Worm (Caenorhabditis elegans) whole organism, midembryonic: ENCODE measurements around the gene zip-3.

Experiments
- T22C8.4 ChIP-seq: fragments of 200-800 bp; sonication (Bioruptor generic); IDR thresholded peaks from 2 replicates; pipeline ENCODE4 v1.3.6; 2022; ENCODE audit warnings: missing genetic modification characterization, missing compliant biosample characterization
- cog-1 ChIP-seq: sonication (generic microtip); optimal IDR thresholded peaks from 2 replicates; lab custom pipeline; 2016; ENCODE audit warnings: missing genetic modification characterization, missing compliant biosample characterization
- flt-1 ChIP-seq: fragments of 200-800 bp; sonication (Bioruptor generic); IDR thresholded peaks from 2 replicates; pipeline ENCODE4 v1.3.6; 2022; ENCODE audit warnings: missing genetic modification characterization, missing compliant biosample characterization
- klf-2 ChIP-seq: fragments of 200-800 bp; sonication (Bioruptor generic); conservative IDR thresholded peaks from 2 replicates; pipeline ENCODE4 v1.3.6; 2022; ENCODE audit warnings: missing genetic modification reagents, missing genetic modification characterization, missing compliant biosample characterization
- med-1 ChIP-seq: sonication (generic microtip); optimal IDR thresholded peaks from 2 replicates; lab custom pipeline; 2017; ENCODE audit warnings: missing genetic modification characterization, mild to moderate bottlenecking, missing compliant biosample characterization, antibody characterized with exemption, missing genetic modification reagents; ENCODE audit not compliant: insufficient read depth
- ref-1 ChIP-seq: fragments of 200-800 bp; sonication (Bioruptor generic); conservative IDR thresholded peaks from 2 replicates; pipeline ENCODE4 v1.3.6; 2022; ENCODE audit warnings: missing genetic modification reagents, missing genetic modification characterization, missing compliant biosample characterization
- tab-1 ChIP-seq: fragments of 200-800 bp; sonication (Bioruptor generic); IDR thresholded peaks from 2 replicates; pipeline ENCODE4 v1.3.6; 2022; ENCODE audit warnings: missing genetic modification characterization, missing compliant biosample characterization
- ztf-23 ChIP-seq: fragments of 200-800 bp; sonication (Bioruptor generic); IDR thresholded peaks from 2 replicates; pipeline ENCODE4 v1.3.6; 2022; ENCODE audit warnings: missing genetic modification reagents, missing genetic modification characterization, missing compliant biosample characterization
- ztf-29 ChIP-seq: fragments of 200-800 bp; sonication (Bioruptor generic); IDR thresholded peaks from 2 replicates; pipeline ENCODE4 v1.3.6; 2022; ENCODE audit warnings: missing genetic modification reagents, missing genetic modification characterization, missing compliant biosample characterization

zip-3 gene

DNA sequence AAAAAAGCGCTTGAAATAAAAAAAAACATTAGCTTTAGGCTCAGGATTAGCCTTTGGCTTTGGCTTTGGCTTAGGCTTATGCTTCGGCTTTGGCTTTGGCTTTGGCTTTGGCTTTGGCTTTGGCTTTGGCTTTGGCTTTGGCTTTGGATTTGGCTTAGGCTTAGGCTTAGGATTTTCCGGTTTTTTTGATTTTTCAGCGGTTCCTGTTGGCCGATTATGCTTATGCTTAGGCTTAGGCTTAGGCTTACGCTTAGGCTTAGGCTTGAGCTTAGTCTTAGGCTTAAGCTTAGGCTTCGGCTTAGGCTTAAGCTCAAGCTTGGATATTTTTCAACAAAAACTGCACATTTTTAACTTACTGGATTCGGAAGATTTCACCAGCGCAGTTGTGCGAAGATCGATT is 16.9 kb upstream of the zip-3 start:
- TF ChIP-seq ztf-29 (GFP tag; lab: Robert Waterston, UW) (peak; percentile 74; the same call in 1 of the 2 replicates), ref-1 (GFP tag; lab: Robert Waterston, UW) (no peak)

DNA sequence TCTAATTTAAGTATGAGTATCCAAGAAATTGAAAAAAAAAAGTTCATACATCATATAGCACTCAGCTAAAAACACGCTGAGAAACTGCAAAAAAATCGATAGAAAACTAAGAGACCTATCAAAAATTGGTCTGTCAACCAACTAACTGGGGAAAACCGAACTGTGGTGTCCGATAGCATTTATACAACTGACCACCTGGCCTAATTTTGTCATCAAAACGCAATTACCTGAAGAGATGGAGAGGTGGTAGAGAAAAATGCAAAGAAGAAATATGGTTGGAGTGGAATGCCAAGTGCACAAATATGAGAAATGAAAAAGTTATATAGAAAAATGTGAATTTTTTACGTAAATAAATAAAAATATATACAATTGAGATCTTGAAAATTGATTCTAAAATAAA is 16.3 kb upstream of the zip-3 start, which contains the start of gene Y39G8B.1:
TSS of gene Y39G8B.1 (minus strand) at position 299 of the 400 bp plus-strand sequence.
- TF ChIP-seq ref-1 (GFP tag; lab: Robert Waterston, UW) (no peak), klf-2 (GFP tag; lab: Robert Waterston, UW) (no peak), T22C8.4 (GFP tag; lab: Robert Waterston, UW) (no peak; the same call in 1 of the 2 replicates), ztf-29 (GFP tag; lab: Robert Waterston, UW) (no peak), ztf-23 (no peak), med-1 (no peak), tab-1 (no peak), flt-1 (GFP tag; lab: Robert Waterston, UW) (no peak), cog-1 (tag; lab: Kevin White, UChicago) (no peak)

DNA sequence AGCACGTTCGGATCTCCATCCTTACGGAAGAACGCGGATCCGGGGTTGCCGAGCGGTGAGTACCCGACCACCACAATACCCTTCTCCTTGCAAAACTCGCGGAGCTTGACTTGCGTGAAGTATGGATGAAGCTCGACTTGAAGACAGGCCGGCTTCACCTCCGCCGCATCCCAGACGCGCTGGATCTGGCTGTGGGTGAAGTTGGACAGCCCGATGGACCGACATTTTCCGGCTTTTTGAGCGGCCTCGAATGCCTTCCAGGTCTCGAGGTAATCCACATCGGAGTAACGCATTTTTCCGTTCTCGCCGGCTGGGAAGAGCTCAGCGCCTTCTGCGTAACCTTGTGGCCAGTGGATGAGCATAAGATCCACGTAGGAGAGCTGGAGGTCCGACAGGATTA is 14.9 kb upstream of the zip-3 start:
- TF ChIP-seq cog-1 (tag; lab: Kevin White, UChicago) (no peak), ztf-23 (no peak), flt-1 (GFP tag; lab: Robert Waterston, UW) (no peak)

DNA sequence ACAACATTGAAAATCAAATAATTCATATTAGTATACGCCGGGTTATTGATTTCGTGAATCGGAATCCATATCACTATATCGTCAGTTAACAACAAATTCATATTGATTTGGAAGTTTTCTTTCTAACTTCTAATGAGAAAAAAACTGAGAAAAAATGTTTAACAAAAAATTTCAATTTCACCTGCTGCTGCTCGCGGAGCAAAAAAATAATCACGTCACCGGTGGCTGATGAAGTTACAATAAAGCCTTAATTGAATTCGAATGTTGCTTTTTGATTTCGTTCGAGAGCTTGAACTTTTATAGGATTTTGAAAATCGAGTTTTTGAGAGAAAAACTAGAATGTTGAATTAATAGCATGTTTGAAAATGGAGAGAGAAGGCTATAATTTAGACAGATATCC is 11.7 kb upstream of the zip-3 start, which contains the start of gene sre-43:
TSS of gene sre-43 (minus strand) at position 101 of the 400 bp plus-strand sequence.
- TF ChIP-seq klf-2 (GFP tag; lab: Robert Waterston, UW) (no peak), ztf-23 (no peak), T22C8.4 (GFP tag; lab: Robert Waterston, UW) (no peak), ztf-29 (GFP tag; lab: Robert Waterston, UW) (no peak), cog-1 (tag; lab: Kevin White, UChicago) (no peak), tab-1 (no peak), med-1 (no peak), ref-1 (GFP tag; lab: Robert Waterston, UW) (no peak), flt-1 (GFP tag; lab: Robert Waterston, UW) (no peak)

DNA sequence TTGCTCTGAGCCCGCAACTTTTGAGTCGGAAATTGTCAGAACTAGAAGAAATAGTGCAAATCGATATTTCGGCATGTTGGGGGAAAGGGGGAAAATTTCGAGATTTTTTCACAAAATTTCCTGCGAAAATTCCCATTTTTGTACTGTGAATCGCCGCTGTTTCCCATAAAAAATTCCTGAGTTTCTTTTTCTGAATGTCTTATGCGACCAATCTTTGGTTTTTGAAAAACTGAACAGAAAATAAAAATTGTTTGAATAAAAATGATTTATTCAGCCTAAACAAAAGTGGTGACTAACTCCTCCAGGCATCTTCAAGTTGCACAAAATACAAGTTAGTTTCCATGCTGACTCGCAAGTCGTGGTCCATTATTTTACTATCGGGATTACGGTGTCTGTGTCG is 9.0 kb upstream of the zip-3 start, which contains the start of gene W07G1.7:
TSS of gene W07G1.7 (minus strand) at position 101 of the 400 bp plus-strand sequence.
- TF ChIP-seq klf-2 (GFP tag; lab: Robert Waterston, UW) (no peak), med-1 (no peak), ref-1 (GFP tag; lab: Robert Waterston, UW) (no peak), cog-1 (tag; lab: Kevin White, UChicago) (no peak), tab-1 (no peak), ztf-29 (GFP tag; lab: Robert Waterston, UW) (no peak), T22C8.4 (GFP tag; lab: Robert Waterston, UW) (no peak), flt-1 (GFP tag; lab: Robert Waterston, UW) (no peak), ztf-23 (no peak)

DNA sequence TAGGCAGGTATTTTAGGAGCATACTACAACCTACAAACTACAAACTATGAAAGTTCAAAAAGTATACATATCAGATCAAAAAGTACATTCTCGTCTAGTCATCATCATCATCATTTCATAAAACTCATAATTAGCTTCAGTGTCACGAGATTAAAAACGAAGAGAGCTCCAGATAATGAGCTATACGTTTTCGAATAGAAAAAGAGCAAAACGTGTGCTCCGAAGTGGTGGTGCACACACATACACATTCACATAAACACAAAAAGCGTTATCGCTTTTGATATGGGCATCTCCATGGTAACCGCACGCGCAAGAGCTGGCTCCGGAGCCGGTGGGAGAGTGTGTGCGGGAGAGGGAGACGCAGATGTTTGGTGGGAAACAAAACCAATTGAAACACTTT is 7.1 kb upstream of the zip-3 start:
- TF ChIP-seq ztf-23 (no peak), med-1 (no peak), ztf-29 (GFP tag; lab: Robert Waterston, UW) (no peak), klf-2 (GFP tag; lab: Robert Waterston, UW) (no peak), cog-1 (tag; lab: Kevin White, UChicago) (no peak), ref-1 (GFP tag; lab: Robert Waterston, UW) (no peak), T22C8.4 (GFP tag; lab: Robert Waterston, UW) (no peak), tab-1 (no peak), flt-1 (GFP tag; lab: Robert Waterston, UW) (no peak)

DNA sequence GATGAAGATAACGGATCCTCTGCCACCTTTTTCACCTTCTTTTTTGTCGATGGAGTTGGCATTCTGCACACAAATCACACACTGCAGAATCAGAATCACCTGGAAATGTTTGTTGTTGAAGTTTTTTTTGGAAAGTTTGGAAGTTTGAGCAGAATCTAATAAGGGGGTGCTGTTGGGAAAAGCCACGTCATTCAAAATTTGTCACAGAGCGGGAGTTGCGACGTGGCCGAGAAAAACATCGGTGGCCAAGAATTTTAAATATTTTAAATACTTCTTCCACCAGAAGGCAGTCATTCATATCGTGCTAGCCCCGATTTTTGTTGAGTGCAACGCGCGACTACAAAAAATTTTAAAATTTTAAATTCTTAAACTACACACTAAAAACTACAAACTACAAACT is 5.1 kb upstream of the zip-3 start, which contains the start of gene rpi-1:
TSS of gene rpi-1 (minus strand) at position 101 of the 400 bp plus-strand sequence.
- no peak for TF ChIP-seq ztf-29 (GFP tag; lab: Robert Waterston, UW)
- no peak for TF ChIP-seq T22C8.4 (GFP tag; lab: Robert Waterston, UW)
- TF ChIP-seq cog-1 (tag; lab: Kevin White, UChicago): no peak
- TF ChIP-seq med-1: no peak
- no peak for TF ChIP-seq tab-1
- TF ChIP-seq ztf-23: no peak
- TF ChIP-seq klf-2 (GFP tag; lab: Robert Waterston, UW): no peak
- no peak for TF ChIP-seq flt-1 (GFP tag; lab: Robert Waterston, UW)
- no peak for TF ChIP-seq ref-1 (GFP tag; lab: Robert Waterston, UW)

DNA sequence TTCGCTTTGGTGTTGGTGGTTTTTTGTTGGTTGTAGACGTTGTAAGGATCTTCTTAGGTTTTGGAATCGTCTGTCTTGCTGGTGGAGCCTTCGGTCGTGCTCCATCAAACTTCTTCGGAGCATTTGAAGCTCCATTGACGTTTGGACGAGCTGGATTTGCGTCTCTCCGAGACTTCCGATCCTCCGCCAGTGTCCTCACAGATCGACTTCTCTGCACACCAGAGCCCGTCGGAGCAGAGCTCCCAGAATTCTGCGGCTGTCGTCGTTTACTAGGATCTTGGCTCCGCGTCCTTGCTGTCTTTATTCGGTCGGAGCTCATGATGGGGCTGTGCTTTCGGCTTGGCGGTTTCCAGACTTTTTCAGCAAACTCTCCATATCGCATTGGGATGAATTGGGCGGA is 4.3 kb upstream of the zip-3 start:
- no peak for TF ChIP-seq tab-1
- TF ChIP-seq ref-1 (GFP tag; lab: Robert Waterston, UW): no peak
- TF ChIP-seq cog-1 (tag; lab: Kevin White, UChicago): no peak
- TF ChIP-seq ztf-29 (GFP tag; lab: Robert Waterston, UW): no peak
- no peak for TF ChIP-seq flt-1 (GFP tag; lab: Robert Waterston, UW)
- TF ChIP-seq med-1: no peak

DNA sequence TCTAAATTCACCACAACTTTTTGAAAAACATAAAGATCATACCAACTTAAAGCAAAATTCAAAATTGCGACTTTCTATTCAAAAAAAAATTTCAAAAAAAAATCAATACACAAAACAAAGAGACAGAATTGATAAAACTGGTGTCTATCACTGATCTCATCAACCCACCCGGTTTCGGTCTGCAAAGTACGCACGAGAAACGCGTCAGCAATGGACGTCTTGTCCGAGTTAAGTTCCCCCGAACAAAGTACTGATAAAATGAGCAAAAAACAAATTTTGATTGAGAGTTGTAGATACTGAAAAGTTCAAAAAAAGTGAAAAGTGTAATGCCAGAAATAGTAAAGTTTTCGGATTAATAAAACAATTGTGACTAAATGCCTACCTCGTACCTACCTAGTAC is 1.1 kb upstream of the zip-3 start:
- TF ChIP-seq ztf-29 (GFP tag; lab: Robert Waterston, UW) (no peak), cog-1 (tag; lab: Kevin White, UChicago) (no peak), ztf-23 (no peak), tab-1 (no peak), T22C8.4 (GFP tag; lab: Robert Waterston, UW) (no peak), ref-1 (GFP tag; lab: Robert Waterston, UW) (no peak), flt-1 (GFP tag; lab: Robert Waterston, UW) (no peak), klf-2 (GFP tag; lab: Robert Waterston, UW) (no peak), med-1 (no peak)

DNA sequence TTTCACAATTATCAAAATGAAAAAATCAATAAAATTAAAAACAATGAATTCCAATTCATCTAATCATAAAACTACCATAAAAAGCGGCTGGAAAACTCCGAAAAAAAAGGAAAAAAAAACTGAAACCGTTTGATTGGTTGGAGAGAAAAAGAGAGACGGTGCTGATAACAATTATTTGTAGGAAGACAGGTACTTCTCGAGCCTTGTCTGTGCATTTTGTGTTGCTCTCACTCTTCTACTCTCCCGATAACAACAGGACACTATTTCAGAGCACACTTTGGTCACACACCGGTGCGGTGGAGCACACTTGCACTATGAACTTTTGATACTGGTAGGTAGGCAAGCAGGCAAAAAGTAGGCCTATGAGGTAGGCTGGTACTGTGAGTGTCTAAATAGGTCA is 728 bp downstream of the zip-3 start:
- TF ChIP-seq ref-1 (GFP tag; lab: Robert Waterston, UW) (no peak), ztf-29 (GFP tag; lab: Robert Waterston, UW) (no peak), klf-2 (GFP tag; lab: Robert Waterston, UW) (no peak), T22C8.4 (GFP tag; lab: Robert Waterston, UW) (no peak), tab-1 (no peak), ztf-23 (no peak), med-1 (no peak)
